Worm (Caenorhabditis elegans): ENCODE data around the gene rha-1.

ce11 chrII:8845932-8846331 is 37.5 kb downstream of the rha-1 start:
- no peak for TF ChIP-seq lin-13 (tag; optimal IDR thresholded peaks at IDR 0.05)
- no peak for TF ChIP-seq snpc-4 (tag; optimal IDR thresholded peaks at IDR 0.05)

All from whole organism, mixed stage, embryonic.